Worm (Caenorhabditis elegans) whole organism, dauer: ENCODE results near the gene C35D10.8.

Source experiments
- unc-62 ChIP-seq: sonication (generic microtip); optimal IDR thresholded peaks from 2 replicates; lab custom pipeline; 2017; ENCODE audit warnings: missing biosample characterization, missing genetic modification reagents, missing genetic modification characterization

The C35D10.8 gene

DNA sequence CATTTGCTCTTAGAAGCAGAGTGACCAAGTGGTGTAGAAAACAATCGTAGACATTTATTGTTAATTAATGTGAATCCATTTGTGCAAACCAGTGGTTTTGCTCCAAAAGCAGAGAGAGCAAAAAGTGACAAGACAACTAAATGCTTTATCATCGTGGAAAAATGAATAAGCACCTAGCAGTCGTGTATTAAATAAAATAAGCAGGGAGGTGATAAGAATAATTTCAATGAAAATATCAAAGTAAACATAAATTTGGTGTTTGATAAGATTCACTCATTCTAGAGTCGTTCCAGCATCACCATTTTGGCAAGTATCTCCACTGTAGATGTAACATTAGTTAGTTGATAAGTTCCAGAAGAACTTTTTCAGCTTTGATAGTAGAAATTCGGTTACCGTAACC, 32.3 kb downstream of the C35D10.8 start, which contains the start of gene clec-6:
Gene clec-6 (minus strand): TSS at position 154 of the 400 bp plus-strand sequence.
- no peak for TF ChIP-seq unc-62 (GFP tag; lab: Kevin White, UChicago)

- no peak for TF ChIP-seq unc-62 (GFP tag; lab: Kevin White, UChicago)
These were observed 36.0 kb downstream of the C35D10.8 start, which contains the start of gene F26F4.5 for ce11 chrIII:4890997-4891396. TSS of gene F26F4.5 (minus strand) at chrIII:4891252.

ce11 chrIII:4893540-4893939, 38.5 kb downstream of the C35D10.8 start, which contains the start of gene F26F4.6:
TSS of gene F26F4.6 (minus strand) at chrIII:4893640.
- no peak for TF ChIP-seq unc-62 (GFP tag; lab: Kevin White, UChicago)

ce11 chrIII:4895313-4895712, 40.3 kb downstream of the C35D10.8 start:
- TF ChIP-seq unc-62 (GFP tag; lab: Kevin White, UChicago), result no peak

ce11 chrIII:4899035-4899578, 44.1 kb downstream of the C35D10.8 start, which contains the start of gene nhl-2:
TSS of gene nhl-2 (minus strand) at chrIII:4899085.
- no peak for TF ChIP-seq unc-62 (GFP tag; lab: Kevin White, UChicago)

DNA sequence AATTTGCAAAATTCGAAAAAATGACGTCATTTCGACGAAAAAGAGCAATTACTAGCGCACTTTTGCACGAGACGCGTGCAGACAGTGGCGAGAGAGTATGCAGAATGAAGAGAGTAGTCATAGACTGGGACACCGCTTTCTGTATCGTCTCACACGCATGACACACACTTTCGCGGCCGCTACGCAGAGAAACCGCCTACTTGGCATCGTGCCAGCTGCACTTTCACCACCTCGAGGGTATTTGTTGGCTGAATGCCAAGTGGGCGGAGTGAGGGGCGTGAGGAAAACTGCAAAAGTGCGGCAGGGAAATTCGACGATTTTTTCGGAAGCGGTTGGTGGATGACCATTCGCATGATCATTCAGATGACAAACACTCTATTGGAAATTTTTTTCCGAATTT, 44.7 kb downstream of the C35D10.8 start:
- TF ChIP-seq unc-62 (GFP tag; lab: Kevin White, UChicago), result no peak

- no peak for TF ChIP-seq unc-62 (GFP tag; lab: Kevin White, UChicago)
These were observed 45.2 kb downstream of the C35D10.8 start, which contains the start of gene tag-340 for ce11 chrIII:4900260-4900659. TSS of gene tag-340 (plus strand) at chrIII:4900508.

ce11 chrIII:4903784-4904183, 48.8 kb downstream of the C35D10.8 start, which contains the start of gene kbp-2:
TSS of gene kbp-2 (minus strand) at chrIII:4903884.
- no peak for TF ChIP-seq unc-62 (GFP tag; lab: Kevin White, UChicago)

- no peak for TF ChIP-seq unc-62 (GFP tag; lab: Kevin White, UChicago)
These were observed 50.4 kb downstream of the C35D10.8 start, which contains the start of gene F26F4.8 for ce11 chrIII:4905405-4905804. TSS of gene F26F4.8 (minus strand) at chrIII:4905473.
